Fruit fly (Drosophila melanogaster): Measurements from ENCODE around the gene mRpS21.

mRpS21 gene

dm6 chr3R:13403032-13403459 lies 21.4 kb upstream of the mRpS21 start, which contains the start of gene Dpm3 (continued):
- peak; percentile 93 for TF ChIP-seq CG3163 (GFP tag; optimal IDR thresholded peaks at IDR 0.05)
- TF ChIP-seq CG10565 (GFP tag; optimal IDR thresholded peaks at IDR 0.05), result no peak
- TF ChIP-seq en (GFP tag; optimal IDR thresholded peaks at IDR 0.05), result no peak
- no peak for TF ChIP-seq ftz-f1 (GFP tag; optimal IDR thresholded peaks at IDR 0.05)
- TF ChIP-seq Ravus (GFP tag; IDR thresholded peaks at IDR 0.05), result no peak
- peak; percentile 53 for TF ChIP-seq slou (GFP tag; optimal IDR thresholded peaks at IDR 0.05)
- no peak for TF ChIP-seq Mrtf (GFP tag; IDR thresholded peaks at IDR 0.05)
- TF ChIP-seq CG6765 (GFP tag; optimal IDR thresholded peaks at IDR 0.05), result no peak
- peak; percentile 3 for TF ChIP-seq Nf-YB (GFP tag; optimal IDR thresholded peaks at IDR 0.05)
- peak; percentile 0 for TF ChIP-seq CG2202 (tag; optimal IDR thresholded peaks at IDR 0.05)
- no peak for TF ChIP-seq vfl (GFP tag; optimal IDR thresholded peaks at IDR 0.05)
- TF ChIP-seq tap (tag; optimal IDR thresholded peaks at IDR 0.05), result peak; percentile 14
- peak; percentile 77 for TF ChIP-seq HmgZ (tag; optimal IDR thresholded peaks at IDR 0.05)
- TF ChIP-seq CG8765 (GFP tag; IDR thresholded peaks at IDR 0.05), result no peak
- TF ChIP-seq hth (optimal IDR thresholded peaks at IDR 0.05), result no peak
- TF ChIP-seq fd102C (GFP tag; optimal IDR thresholded peaks at IDR 0.05), result no peak
- peak; percentile 92 for TF ChIP-seq HLH4C (GFP tag; IDR thresholded peaks at IDR 0.05; ENCODE audit: partially characterized antibody)
- TF ChIP-seq chinmo (GFP tag; IDR thresholded peaks at IDR 0.05; ENCODE audit: partially characterized antibody), result 0 out of 4 replicates have a peak, but pooled peaks have one; percentile 76
- TF ChIP-seq Sox102F (GFP tag; optimal IDR thresholded peaks at IDR 0.05), result peak; percentile 13
- TF ChIP-seq Hsf (GFP tag; optimal IDR thresholded peaks at IDR 0.05), result peak; percentile 52
- TF ChIP-seq Dek (tag; optimal IDR thresholded peaks at IDR 0.05), result peak; percentile 40
- TF ChIP-seq CG7745 (tag; optimal IDR thresholded peaks at IDR 0.05), result peak; percentile 9
- TF ChIP-seq CG3407 (GFP tag; optimal IDR thresholded peaks at IDR 0.05), result no peak
- no peak for TF ChIP-seq jing (GFP tag; optimal IDR thresholded peaks at IDR 0.05)
- TF ChIP-seq vnd (GFP tag; IDR thresholded peaks at IDR 0.05; ENCODE audit: partially characterized antibody), result peak; percentile 89
- no peak for TF ChIP-seq crc (GFP tag; optimal IDR thresholded peaks at IDR 0.05)
- no peak for TF ChIP-seq CG14965 (GFP tag; optimal IDR thresholded peaks at IDR 0.05; ENCODE audit: borderline replicate concordance)
- no peak for TF ChIP-seq CG31365 (tag; optimal IDR thresholded peaks at IDR 0.05)
- TF ChIP-seq Neu2 (GFP tag; optimal IDR thresholded peaks at IDR 0.05; ENCODE audit: borderline replicate concordance), result no peak
- TF ChIP-seq sens (GFP tag), result peak; percentile 86
- peak; percentile 46 for TF ChIP-seq p53 (GFP tag; optimal IDR thresholded peaks at IDR 0.05)
- TF ChIP-seq CG6689 (GFP tag; IDR thresholded peaks at IDR 0.05), result no peak
- peak; percentile 57 for TF ChIP-seq zfh2 (GFP tag; optimal IDR thresholded peaks at IDR 0.05)
- TF ChIP-seq run (tag; optimal IDR thresholded peaks at IDR 0.05), result no peak
- peak; percentile 20 for TF ChIP-seq nerfin-1 (tag; optimal IDR thresholded peaks at IDR 0.05)
- no peak for TF ChIP-seq Lim3 (GFP tag; IDR thresholded peaks at IDR 0.05)
- no peak for TF ChIP-seq tgo (GFP tag; IDR thresholded peaks at IDR 0.05)
- TF ChIP-seq CG7271 (tag; optimal IDR thresholded peaks at IDR 0.05), result no peak
- peak; percentile 94 for TF ChIP-seq ato (GFP tag; IDR thresholded peaks at IDR 0.05; ENCODE audit: partially characterized antibody)
- TF ChIP-seq CG17186 (GFP tag; optimal IDR thresholded peaks at IDR 0.05), result peak; percentile 10
- peak; percentile 5 for TF ChIP-seq CG12299 (tag; optimal IDR thresholded peaks at IDR 0.05)
- no peak for TF ChIP-seq CG31388 (GFP tag; optimal IDR thresholded peaks at IDR 0.05)
- TF ChIP-seq pita (GFP tag; optimal IDR thresholded peaks at IDR 0.05), result peak; percentile 17
- TF ChIP-seq Dp (GFP tag; optimal IDR thresholded peaks at IDR 0.05), result peak; percentile 97
- peak; percentile 85 for TF ChIP-seq amos (GFP tag; IDR thresholded peaks at IDR 0.05; ENCODE audit: partially characterized antibody)
- peak; percentile 94 for TF ChIP-seq hbn (GFP tag; IDR thresholded peaks at IDR 0.05; ENCODE audit: partially characterized antibody)
- TF ChIP-seq Hr51 (GFP tag; optimal IDR thresholded peaks at IDR 0.05), result peak in 1 of 2 experiments; percentile 45
- 0 out of 2 replicates have a peak, but pooled peaks have one; percentile 20 for TF ChIP-seq sisA (GFP tag; IDR thresholded peaks at IDR 0.05)
- peak; percentile 74 for TF ChIP-seq nmo (GFP tag; optimal IDR thresholded peaks at IDR 0.05)
- TF ChIP-seq tin (GFP tag; optimal IDR thresholded peaks at IDR 0.05), result peak; percentile 27
